Fruit fly (Drosophila melanogaster): ENCODE data around the gene Gdap1.
A peak's percentile ranks its signal among the peaks of the same experiment; 100 is the strongest.

Gene Gdap1

dm6 chr3L:5188402-5188801 lies 46.6 kb downstream of the Gdap1 start (continued):
- peak; percentile 68 for TF ChIP-seq sens (GFP tag)
- TF ChIP-seq ci (GFP tag; IDR thresholded peaks at IDR 0.05) = 0 out of 3 replicates have a peak, but pooled peaks have one; percentile 30
- no peak for TF ChIP-seq tgo (GFP tag; IDR thresholded peaks at IDR 0.05)
- peak; percentile 29 for TF ChIP-seq grau (tag; optimal IDR thresholded peaks at IDR 0.05)
- TF ChIP-seq so (GFP tag; IDR thresholded peaks at IDR 0.05) = 0 out of 3 replicates have a peak, but pooled peaks have one; percentile 23
- TF ChIP-seq ken (GFP tag; IDR thresholded peaks at IDR 0.05) = no peak
- TF ChIP-seq Max (GFP tag; optimal IDR thresholded peaks at IDR 0.05) = no peak
- no peak for TF ChIP-seq Nf-YC (tag; optimal IDR thresholded peaks at IDR 0.05)
- peak; percentile 8 for TF ChIP-seq Xbp1 (GFP tag; optimal IDR thresholded peaks at IDR 0.05)
- TF ChIP-seq Deaf1 (tag; optimal IDR thresholded peaks at IDR 0.05) = no peak
- TF ChIP-seq gcm2 (GFP tag; optimal IDR thresholded peaks at IDR 0.05) = no peak
- no peak for TF ChIP-seq CG6765 (GFP tag; optimal IDR thresholded peaks at IDR 0.05)
- TF ChIP-seq CG8765 (GFP tag; IDR thresholded peaks at IDR 0.05) = no peak
- no peak for TF ChIP-seq CG14965 (GFP tag; optimal IDR thresholded peaks at IDR 0.05; ENCODE audit: borderline replicate concordance)
- no peak for TF ChIP-seq grn (GFP tag; optimal IDR thresholded peaks at IDR 0.05)
- TF ChIP-seq Six4 (GFP tag; optimal IDR thresholded peaks at IDR 0.05) = no peak
- TF ChIP-seq CG12155 (GFP tag; optimal IDR thresholded peaks at IDR 0.05) = peak; percentile 27
- no peak for TF ChIP-seq ftz-f1 (GFP tag; optimal IDR thresholded peaks at IDR 0.05)
- no peak for TF ChIP-seq Adf1 (GFP tag; IDR thresholded peaks at IDR 0.05)
- TF ChIP-seq Stat92E (GFP tag; optimal IDR thresholded peaks at IDR 0.05) = no peak
- TF ChIP-seq phol (tag; optimal IDR thresholded peaks at IDR 0.05) = peak; percentile 54
- TF ChIP-seq CG3281 (GFP tag; optimal IDR thresholded peaks at IDR 0.05) = peak; percentile 10
- peak; percentile 40 for TF ChIP-seq lab (GFP tag; optimal IDR thresholded peaks at IDR 0.05)
- no peak for TF ChIP-seq B-H1 (GFP tag; IDR thresholded peaks at IDR 0.05)
- TF ChIP-seq CG12391 (tag; optimal IDR thresholded peaks at IDR 0.05) = peak; percentile 28
- no peak for TF ChIP-seq CG15696 (tag; optimal IDR thresholded peaks at IDR 0.05)
- no peak for TF ChIP-seq CG10565 (GFP tag; optimal IDR thresholded peaks at IDR 0.05)
- TF ChIP-seq caup (GFP tag; optimal IDR thresholded peaks at IDR 0.05; ENCODE audit: severe bottlenecking) = peak; percentile 40
- no peak for TF ChIP-seq hkb (optimal IDR thresholded peaks at IDR 0.05)
- TF ChIP-seq hkb (GFP tag; IDR thresholded peaks at IDR 0.05) = 0 out of 2 replicates have a peak, but pooled peaks have one; percentile 14
- TF ChIP-seq pho (GFP tag; optimal IDR thresholded peaks at IDR 0.05) = no peak
- TF ChIP-seq Sox102F (GFP tag; optimal IDR thresholded peaks at IDR 0.05) = peak; percentile 48
- TF ChIP-seq chm (GFP tag; IDR thresholded peaks at IDR 0.05) = no peak
- TF ChIP-seq CG10431 (GFP tag; optimal IDR thresholded peaks at IDR 0.05) = no peak
- TF ChIP-seq Xrp1 (GFP tag; IDR thresholded peaks at IDR 0.05) = peak; percentile 31; the same call in 1 of the 2 replicates
- TF ChIP-seq zfh1 (GFP tag; IDR thresholded peaks at IDR 0.05) = no peak
- TF ChIP-seq Fer1 (GFP tag; optimal IDR thresholded peaks at IDR 0.05) = peak; percentile 9
- no peak for TF ChIP-seq Mrtf (GFP tag; IDR thresholded peaks at IDR 0.05)
- peak; percentile 0 for TF ChIP-seq ind (GFP tag; optimal IDR thresholded peaks at IDR 0.05)
- no peak for TF ChIP-seq D (optimal IDR thresholded peaks at IDR 0.05)
- TF ChIP-seq D (GFP tag; optimal IDR thresholded peaks at IDR 0.05) = peak; percentile 7
- peak; percentile 1 for TF ChIP-seq CG12104 (GFP tag; optimal IDR thresholded peaks at IDR 0.05)
- peak; percentile 28 for TF ChIP-seq gcm (GFP tag; optimal IDR thresholded peaks at IDR 0.05)
- TF ChIP-seq CG1602 (GFP tag; optimal IDR thresholded peaks at IDR 0.05) = peak; percentile 18
- peak; percentile 2 for TF ChIP-seq Hr3 (GFP tag; optimal IDR thresholded peaks at IDR 0.05)
- no peak for TF ChIP-seq Optix (GFP tag; IDR thresholded peaks at IDR 0.05)
- TF ChIP-seq row (GFP tag; IDR thresholded peaks at IDR 0.05) = peak; percentile 37; the same call in 1 of the 3 replicates
- no peak for TF ChIP-seq CG7928 (GFP tag; optimal IDR thresholded peaks at IDR 0.05)
- no peak for TF ChIP-seq CkIIα-i1 (GFP tag; IDR thresholded peaks at IDR 0.05)
- TF ChIP-seq lmd (GFP tag; IDR thresholded peaks at IDR 0.05) = no peak
- TF ChIP-seq CG15011 (GFP tag; optimal IDR thresholded peaks at IDR 0.05) = peak; percentile 13
- peak in 1 of 2 experiments; percentile 39 for TF ChIP-seq Hr51 (GFP tag; optimal IDR thresholded peaks at IDR 0.05)

Data from whole organism, embryonic.